Fruit fly (Drosophila melanogaster) whole organism, adult: Measurements from ENCODE around the gene CG34355.

Experiments used
- CG14711 ChIP-seq: fragments of 200-800 bp; sonication (Bioruptor generic); optimal IDR thresholded peaks from 2 replicates; lab custom pipeline; 2018; ENCODE audit warnings: missing biosample characterization, mild to moderate bottlenecking, missing genetic modification characterization, moderate library complexity
- CG33017 ChIP-seq: fragments of 200-800 bp; sonication (Bioruptor generic); optimal IDR thresholded peaks from 2 replicates; lab custom pipeline; 2018; ENCODE audit warnings: missing biosample characterization, mild to moderate bottlenecking, missing genetic modification characterization, moderate library complexity
- CG5204 ChIP-seq: fragments of 200-800 bp; sonication (Bioruptor generic); optimal IDR thresholded peaks from 2 replicates; lab custom pipeline; 2016; ENCODE audit warnings: missing biosample characterization, missing genetic modification characterization
- CG7045 ChIP-seq: fragments of 200-800 bp; sonication (Bioruptor generic); optimal IDR thresholded peaks from 2 replicates; lab custom pipeline; 2017; ENCODE audit warnings: missing biosample characterization, mild to moderate bottlenecking, missing genetic modification characterization
- CG7101 ChIP-seq: fragments of 200-800 bp; sonication (Bioruptor generic); optimal IDR thresholded peaks from 2 replicates; lab custom pipeline; 2018; ENCODE audit warnings: missing biosample characterization, mild to moderate bottlenecking, missing genetic modification characterization, moderate library complexity
- Clk ChIP-seq: fragments of 200-800 bp; sonication (Bioruptor generic); optimal IDR thresholded peaks from 2 replicates; lab custom pipeline; 2017; ENCODE audit warnings: missing biosample characterization, missing genetic modification characterization
- Mnt ChIP-seq: fragments of 200-800 bp; sonication (Bioruptor generic); optimal IDR thresholded peaks from 2 replicates; lab custom pipeline; 2016; ENCODE audit warnings: missing biosample characterization, mild to moderate bottlenecking, missing genetic modification characterization
- bab1 ChIP-seq: fragments of 200-800 bp; sonication (Bioruptor generic); optimal IDR thresholded peaks from 3 replicates; lab custom pipeline; 2019; ENCODE audit warnings: missing biosample characterization, mild to moderate bottlenecking, missing genetic modification characterization, moderate library complexity
- cic ChIP-seq: fragments of 200-800 bp; sonication (Bioruptor generic); optimal IDR thresholded peaks from 2 replicates; lab custom pipeline; 2017; ENCODE audit warnings: missing biosample characterization, mild to moderate bottlenecking, missing genetic modification characterization, moderate library complexity
- cnc ChIP-seq, 2 experiments: fragments of >200 bp; optimal IDR thresholded peaks; 2 replicates each; lab custom pipeline; 2017
- kay ChIP-seq: fragments of 200-800 bp; sonication (Bioruptor generic); peaks from one replicate; lab custom pipeline; 2016; ENCODE audit warnings: missing biosample characterization, missing genetic modification characterization, borderline replicate concordance
- ovo ChIP-seq: fragments of 200-800 bp; sonication (Bioruptor generic); optimal IDR thresholded peaks from 2 replicates; lab custom pipeline; 2016; ENCODE audit warnings: missing biosample characterization, missing genetic modification characterization
- tj ChIP-seq: fragments of 200-800 bp; sonication (Bioruptor generic); optimal IDR thresholded peaks from 3 replicates; lab custom pipeline; 2017; ENCODE audit warnings: missing biosample characterization, mild to moderate bottlenecking, missing genetic modification characterization, moderate library complexity

dm6 chr3R:23822969-23823368, 19.3 kb downstream of the CG34355 start:
- TF ChIP-seq ovo (GFP tag; lab: Kevin White, UChicago) (no peak), kay (GFP tag; lab: Kevin White, UChicago) (no peak), CG14711 (tag; lab: Kevin White, UChicago) (no peak), tj (GFP tag; lab: Kevin White, UChicago) (no peak), Clk (GFP tag; lab: Kevin White, UChicago) (no peak), cnc (optimal IDR thresholded peaks at IDR 0.05; lab: Kevin White, UChicago) (no peak), CG7045 (GFP tag; lab: Kevin White, UChicago) (no peak), bab1 (GFP tag; lab: Kevin White, UChicago) (no peak), cic (GFP tag; lab: Kevin White, UChicago) (no peak), CG7101 (tag; lab: Kevin White, UChicago) (no peak), CG33017 (tag; lab: Kevin White, UChicago) (no peak), Mnt (GFP tag; lab: Kevin White, UChicago) (no peak), CG5204 (GFP tag; lab: Kevin White, UChicago) (no peak)
